Worm (Caenorhabditis elegans) whole organism, mixed stage, embryonic: ENCODE measurements around the gene C12D5.5.

Experiments used
- M03D4.4 ChIP-seq: sonication (generic microtip); optimal IDR thresholded peaks from 2 replicates; lab custom pipeline; 2017; ENCODE audit warnings: mild to moderate bottlenecking, missing genetic modification characterization, missing compliant biosample characterization
- bed-3 ChIP-seq: fragments of 200-800 bp; sonication (Bioruptor generic); optimal IDR thresholded peaks from 3 replicates; lab custom pipeline; 2018; ENCODE audit warnings: mild to moderate bottlenecking, missing genetic modification characterization, moderate library complexity, missing compliant biosample characterization
- blmp-1 ChIP-seq: fragments of 150-350 bp; optimal IDR thresholded peaks from 2 replicates; lab custom pipeline; 2014; ENCODE audit warnings: missing biosample characterization, missing genetic modification characterization
- ceh-43 ChIP-seq: fragments of 200-800 bp; sonication (Bioruptor generic); optimal IDR thresholded peaks from 2 replicates; lab custom pipeline; 2018; ENCODE audit warnings: mild to moderate bottlenecking, missing genetic modification characterization, moderate library complexity, missing compliant biosample characterization
- ceh-83 ChIP-seq: fragments of 200-800 bp; sonication (Bioruptor generic); optimal IDR thresholded peaks from 2 replicates; lab custom pipeline; 2018; ENCODE audit warnings: mild to moderate bottlenecking, missing genetic modification characterization, missing compliant biosample characterization
- ces-1 ChIP-seq: fragments of 150-350 bp; optimal IDR thresholded peaks from 2 replicates; lab custom pipeline; 2014; ENCODE audit warnings: missing biosample characterization, missing genetic modification reagents, missing genetic modification characterization
- cnd-1 ChIP-seq: fragments of 200-800 bp; sonication (Bioruptor generic); optimal IDR thresholded peaks from 2 replicates; lab custom pipeline; 2018; ENCODE audit warnings: mild to moderate bottlenecking, missing genetic modification characterization, missing compliant biosample characterization
- drap-1 ChIP-seq: fragments of 200-800 bp; sonication (Bioruptor generic); optimal IDR thresholded peaks from 3 replicates; lab custom pipeline; 2018; ENCODE audit warnings: mild to moderate bottlenecking, missing genetic modification characterization, missing compliant biosample characterization
- elt-1 ChIP-seq: sonication (generic microtip); optimal IDR thresholded peaks from 2 replicates; lab custom pipeline; 2017; ENCODE audit warnings: missing genetic modification characterization, mild to moderate bottlenecking, missing compliant biosample characterization, antibody characterized with exemption, moderate library complexity, borderline replicate concordance; ENCODE audit not compliant: insufficient read depth
- elt-3 ChIP-seq: fragments of 150-350 bp; optimal IDR thresholded peaks from 2 replicates; lab custom pipeline; 2014; ENCODE audit warnings: missing biosample characterization, missing genetic modification characterization
- flh-1 ChIP-seq: fragments of 200-800 bp; sonication (Bioruptor generic); optimal IDR thresholded peaks from 2 replicates; lab custom pipeline; 2018; ENCODE audit warnings: mild to moderate bottlenecking, missing genetic modification characterization, moderate library complexity, missing compliant biosample characterization
- hlh-1 ChIP-seq: fragments of 150-350 bp; optimal IDR thresholded peaks from 2 replicates; lab custom pipeline; 2014; ENCODE audit warnings: missing biosample characterization, missing genetic modification reagents, missing genetic modification characterization
- lin-13 ChIP-seq: fragments of 150-350 bp; optimal IDR thresholded peaks from 2 replicates; lab custom pipeline; 2014; ENCODE audit warnings: missing biosample characterization, missing genetic modification characterization
- lin-32 ChIP-seq: fragments of 200-800 bp; sonication (Bioruptor generic); optimal IDR thresholded peaks from 2 replicates; lab custom pipeline; 2018; ENCODE audit warnings: mild to moderate bottlenecking, missing genetic modification characterization, missing compliant biosample characterization
- lsy-2 ChIP-seq: fragments of 150-350 bp; optimal IDR thresholded peaks from 2 replicates; lab custom pipeline; 2014; ENCODE audit warnings: missing biosample characterization, missing genetic modification characterization
- mab-5 ChIP-seq: fragments of 150-350 bp; optimal IDR thresholded peaks from 2 replicates; lab custom pipeline; 2014; ENCODE audit warnings: missing biosample characterization, missing genetic modification characterization
- mep-1 ChIP-seq: fragments of 150-350 bp; optimal IDR thresholded peaks from 2 replicates; lab custom pipeline; 2017; ENCODE audit warnings: missing biosample characterization, missing genetic modification reagents, missing genetic modification characterization, inconsistent platforms
- mls-2 ChIP-seq: sonication (generic microtip); optimal IDR thresholded peaks from 2 replicates; lab custom pipeline; 2016; ENCODE audit warnings: mild to moderate bottlenecking, missing genetic modification characterization, moderate library complexity, missing compliant biosample characterization
- nhr-12 ChIP-seq: fragments of 150-350 bp; optimal IDR thresholded peaks from 2 replicates; lab custom pipeline; 2014; ENCODE audit warnings: missing biosample characterization, missing genetic modification characterization
- nhr-2 ChIP-seq: fragments of 150-350 bp; optimal IDR thresholded peaks from 2 replicates; lab custom pipeline; 2014; ENCODE audit warnings: missing biosample characterization, missing genetic modification characterization
- nhr-237 ChIP-seq: fragments of 150-350 bp; optimal IDR thresholded peaks from 2 replicates; lab custom pipeline; 2014; ENCODE audit warnings: missing biosample characterization, missing genetic modification characterization
- nhr-28 ChIP-seq: fragments of 150-350 bp; optimal IDR thresholded peaks from 2 replicates; lab custom pipeline; 2014; ENCODE audit warnings: missing biosample characterization, missing genetic modification characterization
- nhr-76 ChIP-seq: sonication (generic microtip); optimal IDR thresholded peaks from 2 replicates; lab custom pipeline; 2017; ENCODE audit warnings: missing biosample characterization, missing genetic modification characterization
- pha-4 ChIP-seq: fragments of 150-350 bp; optimal IDR thresholded peaks from 2 replicates; lab custom pipeline; 2018; ENCODE audit warnings: missing biosample characterization, missing genetic modification reagents, missing genetic modification characterization
- sem-2 ChIP-seq: fragments of 200-800 bp; sonication (Bioruptor generic); optimal IDR thresholded peaks from 2 replicates; lab custom pipeline; 2018; ENCODE audit warnings: mild to moderate bottlenecking, missing genetic modification characterization, missing compliant biosample characterization
- snpc-4 ChIP-seq: fragments of 150-350 bp; optimal IDR thresholded peaks from 2 replicates; lab custom pipeline; 2014; ENCODE audit warnings: missing biosample characterization, missing genetic modification characterization
- sptf-1 ChIP-seq: sonication (generic microtip); optimal IDR thresholded peaks from 2 replicates; lab custom pipeline; 2017; ENCODE audit warnings: mild to moderate bottlenecking, missing genetic modification characterization, moderate library complexity, missing compliant biosample characterization
- unc-120 ChIP-seq: sonication (generic microtip); optimal IDR thresholded peaks from 2 replicates; lab custom pipeline; 2017; ENCODE audit warnings: missing genetic modification characterization, missing compliant biosample characterization; ENCODE audit not compliant: poor library complexity, severe bottlenecking
- unc-62 ChIP-seq: fragments of 150-350 bp; optimal IDR thresholded peaks from 2 replicates; lab custom pipeline; 2014; ENCODE audit warnings: missing biosample characterization, missing genetic modification reagents, missing genetic modification characterization
- zip-8 ChIP-seq: fragments of 150-350 bp; optimal IDR thresholded peaks from 2 replicates; lab custom pipeline; 2014; ENCODE audit warnings: missing biosample characterization, missing genetic modification characterization
- ztf-11 ChIP-seq: fragments of 150-350 bp; optimal IDR thresholded peaks from 2 replicates; lab custom pipeline; 2014; ENCODE audit warnings: missing biosample characterization, missing genetic modification characterization

C12D5.5 gene

DNA sequence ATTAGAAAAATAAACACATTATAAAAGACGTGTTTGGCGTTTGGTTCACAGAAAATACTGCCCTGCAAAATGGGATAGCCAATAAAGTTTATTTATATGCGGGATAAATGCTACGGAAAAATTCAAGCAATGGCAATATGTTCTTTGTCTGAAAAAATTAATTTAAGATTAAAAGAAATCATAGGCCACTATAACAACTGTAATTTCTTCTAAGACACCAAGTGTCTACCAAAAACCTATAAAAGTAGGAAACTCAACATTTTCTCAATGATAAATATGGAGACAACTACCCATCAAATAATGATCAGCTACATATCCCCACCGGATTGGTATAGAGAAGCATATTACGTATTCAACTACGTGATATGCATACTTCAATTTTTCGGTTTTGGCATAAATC lies 37.3 kb downstream of the C12D5.5 start, which contains the start of gene srw-3:
TSS of gene srw-3 (plus strand) at position 301 of the 400 bp plus-strand sequence.
- TF ChIP-seq ceh-43 (GFP tag; lab: Kevin White, UChicago), result no peak
- no peak for TF ChIP-seq elt-3 (tag; lab: Kevin White, UChicago)
- TF ChIP-seq nhr-2 (tag; lab: Kevin White, UChicago), result no peak
- no peak for TF ChIP-seq mab-5 (tag; lab: Kevin White, UChicago)
- no peak for TF ChIP-seq drap-1 (GFP tag; lab: Kevin White, UChicago)
- TF ChIP-seq nhr-12 (tag; lab: Kevin White, UChicago), result no peak

- TF ChIP-seq cnd-1 (tag; lab: Kevin White, UChicago) (no peak), nhr-2 (tag; lab: Kevin White, UChicago) (no peak), ceh-43 (GFP tag; lab: Kevin White, UChicago) (no peak), flh-1 (GFP tag; lab: Kevin White, UChicago) (no peak), pha-4 (tag; lab: Kevin White, UChicago) (no peak), snpc-4 (tag; lab: Kevin White, UChicago) (no peak), nhr-76 (tag; lab: Kevin White, UChicago) (no peak), sptf-1 (no peak), mls-2 (tag; lab: Kevin White, UChicago) (no peak), mab-5 (tag; lab: Kevin White, UChicago) (no peak), zip-8 (no peak), ztf-11 (tag; lab: Kevin White, UChicago) (no peak), nhr-12 (tag; lab: Kevin White, UChicago) (no peak), blmp-1 (tag; lab: Kevin White, UChicago) (no peak), lin-32 (no peak), drap-1 (GFP tag; lab: Kevin White, UChicago) (no peak)
Observed at ce11 chrV:7708525-7708924, 40.5 kb downstream of the C12D5.5 start, which contains the start of gene ZK105.11. ZK105.11 (minus strand) TSS chrV:7708625.

DNA sequence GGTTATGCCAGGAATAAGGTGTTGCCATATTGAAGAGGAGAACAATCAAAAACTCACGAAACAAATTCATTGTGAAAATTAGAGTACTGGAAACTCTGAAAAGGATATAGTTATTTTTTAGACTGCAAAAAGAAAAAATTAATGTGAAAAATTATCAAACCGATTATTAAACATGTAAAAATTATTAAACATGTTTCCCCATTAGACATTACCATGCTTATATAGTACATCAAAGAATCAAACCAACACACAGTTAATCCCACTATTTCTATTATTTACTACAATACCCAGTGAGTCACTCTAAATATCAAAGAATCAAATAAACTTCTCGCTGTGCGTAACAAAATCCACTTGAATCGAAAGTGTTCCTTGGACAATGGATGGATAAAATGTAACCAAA lies 45.0 kb downstream of the C12D5.5 start, which contains the start of gene ZK105.13:
TSS of gene ZK105.13 (minus strand) at position 101 of the 400 bp plus-strand sequence.
- no peak for TF ChIP-seq drap-1 (GFP tag; lab: Kevin White, UChicago)
- no peak for TF ChIP-seq lin-13 (tag; lab: Kevin White, UChicago)
- no peak for TF ChIP-seq elt-3 (tag; lab: Kevin White, UChicago)
- no peak for TF ChIP-seq mep-1 (tag; lab: Kevin White, UChicago)
- no peak for TF ChIP-seq elt-1 (tag; lab: Kevin White, UChicago)
- TF ChIP-seq lsy-2, result no peak
- no peak for TF ChIP-seq mab-5 (tag; lab: Kevin White, UChicago)
- TF ChIP-seq sptf-1, result no peak
- TF ChIP-seq unc-120 (tag; lab: Kevin White, UChicago), result no peak
- no peak for TF ChIP-seq nhr-12 (tag; lab: Kevin White, UChicago)
- TF ChIP-seq nhr-237, result no peak
- TF ChIP-seq snpc-4 (tag; lab: Kevin White, UChicago), result no peak
- no peak for TF ChIP-seq hlh-1 (tag; lab: Kevin White, UChicago)
- TF ChIP-seq sem-2 (GFP tag; lab: Kevin White, UChicago), result no peak
- TF ChIP-seq unc-62 (GFP tag; lab: Kevin White, UChicago), result no peak
- TF ChIP-seq ztf-11 (tag; lab: Kevin White, UChicago), result no peak
- TF ChIP-seq, all 35 proteins: peak for 0

DNA sequence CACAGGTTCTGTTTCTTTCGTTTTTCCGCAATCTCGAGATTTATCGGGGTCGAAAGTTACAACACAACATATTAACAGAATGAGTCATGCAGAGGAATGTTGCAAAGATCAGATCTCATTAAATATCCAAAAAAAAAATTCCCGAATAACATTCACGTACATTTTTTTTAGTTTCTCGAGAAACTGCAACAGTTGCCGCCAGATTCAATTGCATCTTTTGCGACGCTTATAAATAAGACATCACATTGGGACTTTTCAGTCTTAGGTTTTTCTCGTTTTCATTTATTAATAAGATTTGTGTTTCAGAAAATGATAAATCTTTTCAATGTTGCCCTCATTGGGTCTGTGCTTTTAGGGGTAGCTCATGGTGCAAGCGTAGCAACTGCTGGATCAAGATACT lies 45.7 kb downstream of the C12D5.5 start, which contains the start of gene ZK105.1:
TSS of gene ZK105.1 (plus strand) at position 301 of the 400 bp plus-strand sequence.
- TF ChIP-seq unc-62 (GFP tag; lab: Kevin White, UChicago) (no peak), unc-120 (tag; lab: Kevin White, UChicago) (no peak), ces-1 (GFP tag; lab: Kevin White, UChicago) (no peak), elt-3 (tag; lab: Kevin White, UChicago) (no peak), nhr-237 (no peak), ztf-11 (tag; lab: Kevin White, UChicago) (no peak), bed-3 (GFP tag; lab: Kevin White, UChicago) (no peak), ceh-43 (GFP tag; lab: Kevin White, UChicago) (no peak), mls-2 (tag; lab: Kevin White, UChicago) (no peak), lin-13 (tag; lab: Kevin White, UChicago) (no peak), lsy-2 (no peak), nhr-28 (tag; lab: Kevin White, UChicago) (no peak), M03D4.4 (tag; lab: Kevin White, UChicago) (no peak), nhr-2 (tag; lab: Kevin White, UChicago) (no peak), flh-1 (GFP tag; lab: Kevin White, UChicago) (no peak), sem-2 (GFP tag; lab: Kevin White, UChicago) (no peak), ceh-83 (GFP tag; lab: Kevin White, UChicago) (no peak), sptf-1 (no peak)
